Fruit fly (Drosophila melanogaster): ENCODE results near the gene Jon99Fi.

Gene Jon99Fi

dm6 chr3R:30465775-30466494 is 22.8 kb upstream of the Jon99Fi start, which contains the start of gene PH4alphaEFB (continued):
- TF ChIP-seq CG7987 (GFP tag; optimal IDR thresholded peaks at IDR 0.05) = peak; percentile 8
- TF ChIP-seq CG18262 (tag; optimal IDR thresholded peaks at IDR 0.05) = peak; percentile 1
- peak; percentile 57 for TF ChIP-seq nom (GFP tag; optimal IDR thresholded peaks at IDR 0.05)
- TF ChIP-seq CG12769 (tag; optimal IDR thresholded peaks at IDR 0.05) = peak; percentile 78
- peak; percentile 56 for TF ChIP-seq nerfin-1 (tag; optimal IDR thresholded peaks at IDR 0.05)
- TF ChIP-seq Hmr (GFP tag; optimal IDR thresholded peaks at IDR 0.05) = peak; percentile 0
- peak; percentile 65 for TF ChIP-seq pros (GFP tag; optimal IDR thresholded peaks at IDR 0.05)
- no peak for TF ChIP-seq CG17385 (GFP tag; optimal IDR thresholded peaks at IDR 0.05)
- TF ChIP-seq onecut (GFP tag; IDR thresholded peaks at IDR 0.05) = peak; percentile 29; the same call in 1 of the 2 replicates
- TF ChIP-seq Eip74EF (GFP tag; optimal IDR thresholded peaks at IDR 0.05) = peak in 1 of 2 experiments; percentile 34
- 0 out of 3 replicates have a peak, but pooled peaks have one; percentile 21 for TF ChIP-seq CG11695 (GFP tag; IDR thresholded peaks at IDR 0.05)
- TF ChIP-seq nau (GFP tag; optimal IDR thresholded peaks at IDR 0.05) = peak; percentile 34
- 0 out of 3 replicates have a peak, but pooled peaks have one; percentile 37 for TF ChIP-seq HLH4C (GFP tag; IDR thresholded peaks at IDR 0.05; ENCODE audit: partially characterized antibody)
- TF ChIP-seq Hr78 (GFP tag; optimal IDR thresholded peaks at IDR 0.05) = peak in 1 of 2 experiments; percentile 3
- peak; percentile 33 for TF ChIP-seq gfzf (GFP tag; optimal IDR thresholded peaks at IDR 0.05)
- no peak for TF ChIP-seq ham (GFP tag; IDR thresholded peaks at IDR 0.05)
- 0 out of 3 replicates have a peak, but pooled peaks have one; percentile 28 for TF ChIP-seq CG2199 (GFP tag; IDR thresholded peaks at IDR 0.05)
- peak; percentile 1 for TF ChIP-seq odd (GFP tag; optimal IDR thresholded peaks at IDR 0.05)
- TF ChIP-seq gcm (GFP tag; optimal IDR thresholded peaks at IDR 0.05) = peak; percentile 64
- TF ChIP-seq tup (GFP tag; optimal IDR thresholded peaks at IDR 0.05) = no peak
- peak; percentile 33; the same call in 1 of the 2 replicates for TF ChIP-seq sens-2 (GFP tag; IDR thresholded peaks at IDR 0.05)
- TF ChIP-seq CG4820 (GFP tag; optimal IDR thresholded peaks at IDR 0.05) = no peak
- peak; percentile 3 for TF ChIP-seq kni (GFP tag; optimal IDR thresholded peaks at IDR 0.05)
- TF ChIP-seq row (GFP tag; IDR thresholded peaks at IDR 0.05) = no peak
- peak; percentile 14 for TF ChIP-seq mirr (GFP tag; optimal IDR thresholded peaks at IDR 0.05)
- TF ChIP-seq Opbp (GFP tag; IDR thresholded peaks at IDR 0.05; ENCODE audit: partially characterized antibody) = 0 out of 3 replicates have a peak, but pooled peaks have one; percentile 22
- peak; percentile 12 for TF ChIP-seq CG7839 (tag; optimal IDR thresholded peaks at IDR 0.05)
- TF ChIP-seq CG13296 (GFP tag; optimal IDR thresholded peaks at IDR 0.05) = peak; percentile 6
- peak; percentile 47; the same call in 1 of the 2 replicates for TF ChIP-seq Bgb (GFP tag; IDR thresholded peaks at IDR 0.05; ENCODE audit: partially characterized antibody)
- peak; percentile 27; the same call in 1 of the 2 replicates for TF ChIP-seq hbn (GFP tag; IDR thresholded peaks at IDR 0.05; ENCODE audit: partially characterized antibody)
- TF ChIP-seq pzg (GFP tag; optimal IDR thresholded peaks at IDR 0.05) = peak; percentile 9
- peak; percentile 1 for TF ChIP-seq CTCF (GFP tag; optimal IDR thresholded peaks at IDR 0.05)
- peak; percentile 68; the same call in 2 of the 3 replicates for TF ChIP-seq ci (GFP tag; IDR thresholded peaks at IDR 0.05)
- no peak for TF ChIP-seq Oli (tag; optimal IDR thresholded peaks at IDR 0.05)
- peak; percentile 76 for TF ChIP-seq ewg (GFP tag; optimal IDR thresholded peaks at IDR 0.05)
- peak; percentile 84 to 94 for TF ChIP-seq Trl (optimal IDR thresholded peaks at IDR 0.05)
- no peak for TF ChIP-seq Trl (GFP tag; optimal IDR thresholded peaks at IDR 0.05)
- TF ChIP-seq CG11504 (tag; optimal IDR thresholded peaks at IDR 0.05) = peak; percentile 29
- TF ChIP-seq CG31441 (GFP tag; IDR thresholded peaks at IDR 0.05) = no peak; the same call in 1 of the 2 replicates
- peak; percentile 3 for TF ChIP-seq MESR4 (GFP tag; optimal IDR thresholded peaks at IDR 0.05)
- no peak for TF ChIP-seq ato (GFP tag; IDR thresholded peaks at IDR 0.05; ENCODE audit: partially characterized antibody)
- TF ChIP-seq sug (tag; optimal IDR thresholded peaks at IDR 0.05) = no peak
- peak; percentile 34 for TF ChIP-seq Nf-YC (tag; optimal IDR thresholded peaks at IDR 0.05)
- peak; percentile 10; the same call in 1 of the 3 replicates for TF ChIP-seq so (GFP tag; IDR thresholded peaks at IDR 0.05)
